Fruit fly (Drosophila melanogaster) whole organism, embryonic: ENCODE measurements around the gene CG7557.

Experiments
- Ada2b ChIP-seq: fragments of 200-800 bp; sonication (Bioruptor generic); IDR thresholded peaks from 2 replicates; pipeline ENCODE4 v1.3.6; 2022; ENCODE audit warnings: missing biosample characterization, missing genetic modification characterization
- Aef1 ChIP-seq: fragments of 200-800 bp; sonication (Bioruptor generic); IDR thresholded peaks from 3 replicates; pipeline ENCODE4 v1.3.6; 2022; ENCODE audit warnings: missing biosample characterization, missing genetic modification characterization
- CG13624 ChIP-seq: fragments of 200-800 bp; sonication (Bioruptor generic); optimal IDR thresholded peaks from 2 replicates; lab custom pipeline; 2016; ENCODE audit warnings: missing biosample characterization, missing genetic modification characterization
- CG14050 ChIP-seq: fragments of 200-800 bp; sonication (Bioruptor generic); IDR thresholded peaks from 3 replicates; pipeline ENCODE4 v1.3.6; 2022; ENCODE audit warnings: missing biosample characterization, missing genetic modification characterization
- CG14860 ChIP-seq: fragments of 200-800 bp; sonication (Bioruptor generic); IDR thresholded peaks from 3 replicates; pipeline ENCODE4 v1.3.6; 2022; ENCODE audit warnings: missing biosample characterization, missing genetic modification characterization; ENCODE audit not compliant: partially characterized antibody
- CG1603 ChIP-seq: fragments of 200-800 bp; sonication (Bioruptor generic); optimal IDR thresholded peaks from 2 replicates; lab custom pipeline; 2019; ENCODE audit warnings: missing biosample characterization, mild to moderate bottlenecking, missing genetic modification characterization, moderate library complexity
- CG2202 ChIP-seq: fragments of 200-800 bp; sonication (Bioruptor generic); optimal IDR thresholded peaks from 2 replicates; lab custom pipeline; 2018; ENCODE audit warnings: missing biosample characterization, mild to moderate bottlenecking, missing genetic modification characterization
- CG2712 ChIP-seq: fragments of 200-800 bp; optimal IDR thresholded peaks from 3 replicates; lab custom pipeline; 2019; ENCODE audit warnings: missing biosample characterization, mild to moderate bottlenecking, missing genetic modification characterization, moderate library complexity
- CG30403 ChIP-seq: fragments of 200-800 bp; sonication (Bioruptor generic); optimal IDR thresholded peaks from 3 replicates; lab custom pipeline; 2016; ENCODE audit warnings: missing biosample characterization, missing genetic modification characterization
- CG31441 ChIP-seq: fragments of 200-800 bp; sonication (Bioruptor generic); IDR thresholded peaks from 2 replicates; pipeline ENCODE4 v1.3.6; 2022; ENCODE audit warnings: missing biosample characterization, missing genetic modification characterization
- CG3838 ChIP-seq: fragments of 200-800 bp; sonication (Bioruptor generic); optimal IDR thresholded peaks from 3 replicates; lab custom pipeline; 2016; ENCODE audit warnings: missing biosample characterization, missing genetic modification characterization
- CG4707 ChIP-seq: fragments of 200-800 bp; sonication (Bioruptor generic); optimal IDR thresholded peaks from 2 replicates; lab custom pipeline; 2018; ENCODE audit warnings: missing biosample characterization, mild to moderate bottlenecking, missing genetic modification characterization, moderate library complexity
- CG7987 ChIP-seq: fragments of 200-800 bp; sonication (Bioruptor generic); optimal IDR thresholded peaks from 2 replicates; lab custom pipeline; 2018; ENCODE audit warnings: missing biosample characterization, mild to moderate bottlenecking, missing genetic modification characterization, moderate library complexity
- CG8290 ChIP-seq, 3 experiments: fragments of 200-800 bp; sonication (Bioruptor generic); optimal IDR thresholded peaks; 2 replicates each; lab custom pipeline; 2016 to 2019; ENCODE audit warnings: missing biosample characterization in 3 of 3, missing genetic modification characterization in 3 of 3, mild to moderate bottlenecking in 2 of 3, moderate library complexity in 1 of 3
- CG9932 ChIP-seq: fragments of 200-800 bp; sonication (Bioruptor generic); IDR thresholded peaks from 2 replicates; pipeline ENCODE4 v1.3.6; 2022; ENCODE audit warnings: missing biosample characterization, missing genetic modification characterization
- Deaf1 ChIP-seq: fragments of 200-800 bp; optimal IDR thresholded peaks from 3 replicates; lab custom pipeline; 2019; ENCODE audit warnings: missing biosample characterization, mild to moderate bottlenecking, missing genetic modification characterization, moderate library complexity
- Drgx ChIP-seq: fragments of 200-800 bp; sonication (Bioruptor generic); IDR thresholded peaks from 2 replicates; pipeline ENCODE4 v1.3.6; 2022; ENCODE audit warnings: missing biosample characterization, missing genetic modification characterization
- Fer1 ChIP-seq: fragments of 200-800 bp; sonication (Bioruptor generic); optimal IDR thresholded peaks from 2 replicates; lab custom pipeline; 2017; ENCODE audit warnings: missing biosample characterization, mild to moderate bottlenecking, missing genetic modification characterization
- Fer3 ChIP-seq: fragments of 200-800 bp; sonication (Bioruptor generic); optimal IDR thresholded peaks from 2 replicates; lab custom pipeline; 2018; ENCODE audit warnings: missing biosample characterization, mild to moderate bottlenecking, missing genetic modification characterization, moderate library complexity
- HLH3B ChIP-seq: fragments of 200-800 bp; sonication (Bioruptor generic); IDR thresholded peaks from 2 replicates; pipeline ENCODE4 v1.3.6; 2022; ENCODE audit warnings: missing biosample characterization, missing genetic modification characterization
- HLH4C ChIP-seq: fragments of 200-800 bp; sonication (Bioruptor generic); IDR thresholded peaks from 3 replicates; pipeline ENCODE4 v1.3.6; 2022; ENCODE audit warnings: missing biosample characterization, missing genetic modification characterization; ENCODE audit not compliant: partially characterized antibody
- Hr3 ChIP-seq: fragments of 200-800 bp; sonication (Bioruptor generic); optimal IDR thresholded peaks from 3 replicates; lab custom pipeline; 2016; ENCODE audit warnings: missing biosample characterization, missing genetic modification characterization
- MTF-1 ChIP-seq: fragments of 200-800 bp; sonication (Bioruptor generic); optimal IDR thresholded peaks from 2 replicates; lab custom pipeline; 2018; ENCODE audit warnings: missing biosample characterization, mild to moderate bottlenecking, missing genetic modification characterization, borderline replicate concordance
- Med ChIP-seq: fragments of 200-800 bp; sonication (Bioruptor generic); peaks from one replicate; lab custom pipeline; 2016; ENCODE audit warnings: missing biosample characterization, missing genetic modification characterization, mild to moderate bottlenecking, inconsistent platforms, moderate library complexity
- NC2β ChIP-seq: fragments of 200-800 bp; sonication (Bioruptor generic); optimal IDR thresholded peaks from 2 replicates; lab custom pipeline; 2016; ENCODE audit warnings: missing biosample characterization, missing genetic modification characterization
- Neu2 ChIP-seq: fragments of 200-800 bp; sonication (Bioruptor generic); optimal IDR thresholded peaks from 3 replicates; lab custom pipeline; 2016; ENCODE audit warnings: missing biosample characterization, missing genetic modification characterization, borderline replicate concordance
- Oli ChIP-seq: fragments of 200-800 bp; sonication (Bioruptor generic); optimal IDR thresholded peaks from 2 replicates; lab custom pipeline; 2018; ENCODE audit warnings: missing biosample characterization, mild to moderate bottlenecking, missing genetic modification characterization, moderate library complexity
- Optix ChIP-seq: fragments of 200-800 bp; sonication (Bioruptor generic); IDR thresholded peaks from 3 replicates; pipeline ENCODE4 v1.3.6; 2022; ENCODE audit warnings: missing biosample characterization, missing genetic modification characterization
- Xrp1 ChIP-seq: fragments of 200-800 bp; sonication (Bioruptor generic); IDR thresholded peaks from 2 replicates; pipeline ENCODE4 v1.3.6; 2022; ENCODE audit warnings: missing biosample characterization, missing genetic modification characterization
- aop ChIP-seq: fragments of 200-800 bp; sonication (Bioruptor generic); IDR thresholded peaks from 2 replicates; pipeline ENCODE4 v1.3.6; 2022; ENCODE audit warnings: missing biosample characterization, missing genetic modification characterization
- ase ChIP-seq: fragments of 200-800 bp; sonication (Bioruptor generic); IDR thresholded peaks from 3 replicates; pipeline ENCODE4 v1.3.6; 2022; ENCODE audit warnings: missing biosample characterization, missing genetic modification characterization
- bbx ChIP-seq: fragments of 200-800 bp; sonication (Bioruptor generic); IDR thresholded peaks from 2 replicates; pipeline ENCODE4 v1.3.6; 2022; ENCODE audit warnings: missing biosample characterization, missing genetic modification characterization; ENCODE audit not compliant: partially characterized antibody
- cato ChIP-seq: fragments of 200-800 bp; sonication (Bioruptor generic); optimal IDR thresholded peaks from 2 replicates; lab custom pipeline; 2016; ENCODE audit warnings: missing biosample characterization, missing genetic modification characterization, borderline replicate concordance
- caup ChIP-seq: fragments of 200-800 bp; sonication (Bioruptor generic); optimal IDR thresholded peaks from 3 replicates; lab custom pipeline; 2017; ENCODE audit warnings: missing biosample characterization, mild to moderate bottlenecking, missing genetic modification characterization, moderate library complexity; ENCODE audit not compliant: severe bottlenecking
- croc ChIP-seq: fragments of 200-800 bp; sonication (Bioruptor generic); conservative IDR thresholded peaks from 3 replicates; pipeline ENCODE4 v1.3.6; 2022; ENCODE audit warnings: missing biosample characterization, missing genetic modification characterization
- cwo ChIP-seq: fragments of 200-800 bp; sonication (Bioruptor generic); optimal IDR thresholded peaks from 3 replicates; lab custom pipeline; 2017; ENCODE audit warnings: missing biosample characterization, missing genetic modification characterization, mild to moderate bottlenecking, moderate library complexity, missing genetic modification reagents
- ems ChIP-seq: fragments of 200-800 bp; sonication (Bioruptor generic); optimal IDR thresholded peaks from 3 replicates; lab custom pipeline; 2016; ENCODE audit warnings: missing biosample characterization, missing genetic modification characterization
- fu2 ChIP-seq: fragments of 200-800 bp; sonication (Bioruptor generic); optimal IDR thresholded peaks from 2 replicates; lab custom pipeline; 2016; ENCODE audit warnings: missing biosample characterization, missing genetic modification characterization
- gcm ChIP-seq: fragments of 200-800 bp; sonication (Bioruptor generic); optimal IDR thresholded peaks from 2 replicates; lab custom pipeline; 2019; ENCODE audit warnings: missing biosample characterization, mild to moderate bottlenecking, missing genetic modification characterization, moderate library complexity
- gcm2 ChIP-seq: fragments of 200-800 bp; sonication (Bioruptor generic); optimal IDR thresholded peaks from 2 replicates; lab custom pipeline; 2016; ENCODE audit warnings: missing biosample characterization, missing genetic modification characterization
- gem ChIP-seq: fragments of 200-800 bp; sonication (Bioruptor generic); optimal IDR thresholded peaks from 2 replicates; lab custom pipeline; 2019; ENCODE audit warnings: missing biosample characterization, mild to moderate bottlenecking, missing genetic modification characterization, moderate library complexity
- h ChIP-seq: fragments of >200 bp; optimal IDR thresholded peaks from 2 replicates; lab custom pipeline; 2017
- hkb ChIP-seq, 2 experiments: fragments of 200-800 bp in 1 of 2; fragments of >200 bp in 1 of 2; sonication (Bioruptor generic) in 1 of 2; IDR thresholded peaks in 1 of 2; optimal IDR thresholded peaks in 1 of 2; 2 replicates each; pipeline versions ENCODE4 v1.3.6 to Lab custom; 2017 to 2022; ENCODE audit warnings: missing biosample characterization in 1 of 2, missing genetic modification characterization in 1 of 2
- jigr1 ChIP-seq: fragments of 200-800 bp; sonication (Bioruptor generic); IDR thresholded peaks from 3 replicates; pipeline ENCODE4 v1.3.6; 2022; ENCODE audit warnings: missing biosample characterization, missing genetic modification characterization
- nom ChIP-seq: fragments of 200-800 bp; sonication (Bioruptor generic); optimal IDR thresholded peaks from 2 replicates; lab custom pipeline; 2017; ENCODE audit warnings: missing biosample characterization, missing genetic modification characterization, mild to moderate bottlenecking, moderate library complexity, missing genetic modification reagents
- otp ChIP-seq: fragments of 200-800 bp; sonication (Bioruptor generic); IDR thresholded peaks from 3 replicates; pipeline ENCODE4, ENCODE4 v1.3.6; 2022; ENCODE audit warnings: missing biosample characterization, missing genetic modification characterization
- psq ChIP-seq: fragments of 200-800 bp; sonication (Bioruptor generic); optimal IDR thresholded peaks from 2 replicates; lab custom pipeline; 2017; ENCODE audit warnings: missing biosample characterization, missing genetic modification characterization
- repo ChIP-seq: fragments of 200-800 bp; sonication (Bioruptor generic); optimal IDR thresholded peaks from 2 replicates; lab custom pipeline; 2016; ENCODE audit warnings: missing biosample characterization, missing genetic modification characterization
- sens ChIP-seq: fragments of 200-800 bp; sonication (Bioruptor generic); peaks from one replicate; lab custom pipeline; 2016; ENCODE audit warnings: missing biosample characterization, missing genetic modification characterization
- ssp ChIP-seq: fragments of 200-800 bp; sonication (Bioruptor generic); IDR thresholded peaks from 2 replicates; pipeline ENCODE4 v1.3.6; 2022; ENCODE audit warnings: missing biosample characterization, missing genetic modification characterization
- yki ChIP-seq: fragments of >200 bp; optimal IDR thresholded peaks from 3 replicates; lab custom pipeline; 2018

CG7557 gene

dm6 chr3L:11433151-11433550 lies 11.8 kb upstream of the CG7557 start (continued):
- TF ChIP-seq CG31441 (GFP tag; lab: Robert Waterston, UW) (no peak), CG2202 (tag; lab: Kevin White, UChicago) (no peak), h (lab: Kevin White, UChicago) (no peak), Fer3 (tag; lab: Kevin White, UChicago) (no peak), sens (peak; percentile 70), cato (GFP tag; lab: Kevin White, UChicago) (no peak), ase (GFP tag; lab: Robert Waterston, UW) (no peak), Neu2 (no peak), Deaf1 (tag; lab: Kevin White, UChicago) (no peak), repo (GFP tag; lab: Kevin White, UChicago) (no peak), caup (GFP tag; lab: Kevin White, UChicago) (no peak), Oli (tag; lab: Kevin White, UChicago) (no peak), yki (lab: Kevin White, UChicago) (no peak), NC2β (no peak), HLH3B (no peak), jigr1 (GFP tag; lab: Robert Waterston, UW) (no peak), Hr3 (GFP tag; lab: Kevin White, UChicago) (no peak), CG14860 (no peak), aop (GFP tag; lab: Robert Waterston, UW) (no peak), Med (GFP tag; lab: Kevin White, UChicago) (peak; percentile 66), gem (peak; percentile 37), Optix (GFP tag; lab: Robert Waterston, UW) (0 out of 3 replicates have a peak, but pooled peaks have one; percentile 21), CG3838 (GFP tag; lab: Kevin White, UChicago) (no peak), nom (GFP tag; lab: Kevin White, UChicago) (no peak), Xrp1 (GFP tag; lab: Robert Waterston, UW) (peak; percentile 70), ems (GFP tag; lab: Kevin White, UChicago) (no peak), hkb (optimal IDR thresholded peaks at IDR 0.05; lab: Kevin White, UChicago) (no peak), hkb (GFP tag; IDR thresholded peaks at IDR 0.05; lab: Robert Waterston, UW) (peak; percentile 32; the same call in 1 of the 2 replicates), gcm (no peak), gcm2 (GFP tag; lab: Kevin White, UChicago) (no peak), bbx (no peak), Fer1 (GFP tag; lab: Kevin White, UChicago) (no peak), CG7987 (GFP tag; lab: Kevin White, UChicago) (no peak), Drgx (GFP tag; lab: Robert Waterston, UW) (peak; percentile 50), croc (GFP tag; lab: Robert Waterston, UW) (no peak), CG2712 (peak; percentile 28), CG8290 (GFP tag; optimal IDR thresholded peaks at IDR 0.05; lab: Kevin White, UChicago) (no peak), CG8290 (tag; optimal IDR thresholded peaks at IDR 0.05; lab: Kevin White, UChicago) (no peak), Aef1 (GFP tag; lab: Robert Waterston, UW) (no peak), otp (GFP tag; lab: Robert Waterston, UW) (0 out of 3 replicates have a peak, but pooled peaks have one; percentile 25), CG13624 (no peak), MTF-1 (GFP tag; lab: Kevin White, UChicago) (no peak), psq (GFP tag; lab: Kevin White, UChicago) (no peak), fu2 (no peak), HLH4C (GFP tag; lab: Robert Waterston, UW) (no peak), CG1603 (tag; lab: Kevin White, UChicago) (peak; percentile 29), Ada2b (GFP tag; lab: Robert Waterston, UW) (peak; percentile 45; the same call in 1 of the 2 replicates), cwo (GFP tag; lab: Kevin White, UChicago) (no peak), CG4707 (GFP tag; lab: Kevin White, UChicago) (no peak), CG30403 (peak; percentile 20), ssp (GFP tag; lab: Robert Waterston, UW) (0 out of 2 replicates have a peak, but pooled peaks have one; percentile 8), CG14050 (GFP tag; lab: Robert Waterston, UW) (no peak), CG9932 (GFP tag; lab: Robert Waterston, UW) (no peak)
